Fruit fly (Drosophila melanogaster) whole organism, embryonic: ENCODE data around the gene Mkk4.

ENCODE experiments used
- Bdp1 ChIP-seq: fragments of 200-800 bp; sonication (Bioruptor generic); optimal IDR thresholded peaks from 3 replicates; lab custom pipeline; 2016; ENCODE audit warnings: missing biosample characterization, missing genetic modification characterization
- CG10267 ChIP-seq: fragments of 200-800 bp; sonication (Bioruptor generic); optimal IDR thresholded peaks from 2 replicates; lab custom pipeline; 2018; ENCODE audit warnings: missing biosample characterization, mild to moderate bottlenecking, missing genetic modification characterization, moderate library complexity
- CG10462 ChIP-seq: fragments of 200-800 bp; sonication (Bioruptor generic); optimal IDR thresholded peaks from 2 replicates; lab custom pipeline; 2016; ENCODE audit warnings: missing biosample characterization, missing genetic modification characterization
- CG11504 ChIP-seq: fragments of 200-800 bp; sonication (Bioruptor generic); optimal IDR thresholded peaks from 3 replicates; lab custom pipeline; 2019; ENCODE audit warnings: missing biosample characterization, mild to moderate bottlenecking, missing genetic modification characterization, moderate library complexity
- CG13624 ChIP-seq: fragments of 200-800 bp; sonication (Bioruptor generic); optimal IDR thresholded peaks from 2 replicates; lab custom pipeline; 2016; ENCODE audit warnings: missing biosample characterization, missing genetic modification characterization
- CG14014 ChIP-seq: fragments of 200-800 bp; sonication (Bioruptor generic); IDR thresholded peaks from 2 replicates; pipeline ENCODE4 v1.3.6; 2022; ENCODE audit warnings: missing biosample characterization, missing genetic modification characterization
- CG14710 ChIP-seq: fragments of 200-800 bp; sonication (Bioruptor generic); optimal IDR thresholded peaks from 3 replicates; lab custom pipeline; 2019; ENCODE audit warnings: missing biosample characterization, mild to moderate bottlenecking, missing genetic modification characterization, moderate library complexity
- CG15011 ChIP-seq: fragments of 200-800 bp; sonication (Bioruptor generic); optimal IDR thresholded peaks from 3 replicates; lab custom pipeline; 2018; ENCODE audit warnings: missing biosample characterization, mild to moderate bottlenecking, missing genetic modification characterization
- CG15269 ChIP-seq: fragments of 200-800 bp; sonication (Bioruptor generic); optimal IDR thresholded peaks from 2 replicates; lab custom pipeline; 2018; ENCODE audit warnings: missing biosample characterization, mild to moderate bottlenecking, missing genetic modification characterization, moderate library complexity
- CG16779 ChIP-seq: fragments of 200-800 bp; sonication (Bioruptor generic); IDR thresholded peaks from 2 replicates; pipeline ENCODE4 v1.3.6; 2022; ENCODE audit warnings: missing biosample characterization, missing genetic modification characterization
- CG18011 ChIP-seq: fragments of 200-800 bp; sonication (Bioruptor generic); optimal IDR thresholded peaks from 2 replicates; lab custom pipeline; 2017; ENCODE audit warnings: missing biosample characterization, missing genetic modification characterization, mild to moderate bottlenecking, moderate library complexity, missing genotype
- CG2875 ChIP-seq: fragments of 200-800 bp; sonication (Bioruptor generic); optimal IDR thresholded peaks from 2 replicates; lab custom pipeline; 2017; ENCODE audit warnings: missing biosample characterization, mild to moderate bottlenecking, missing genetic modification characterization, missing genetic modification reagents
- CG30020 ChIP-seq: fragments of 200-800 bp; optimal IDR thresholded peaks from 2 replicates; lab custom pipeline; 2019; ENCODE audit warnings: missing biosample characterization, mild to moderate bottlenecking, missing genetic modification characterization, moderate library complexity
- CG3281 ChIP-seq: fragments of 200-800 bp; sonication (Bioruptor generic); optimal IDR thresholded peaks from 3 replicates; lab custom pipeline; 2017; ENCODE audit warnings: missing biosample characterization, mild to moderate bottlenecking, missing genetic modification characterization
- CG33557 ChIP-seq: fragments of 200-800 bp; sonication (Bioruptor generic); optimal IDR thresholded peaks from 2 replicates; lab custom pipeline; 2019; ENCODE audit warnings: missing biosample characterization, mild to moderate bottlenecking, missing genetic modification characterization, moderate library complexity
- CG34422 ChIP-seq: fragments of 200-800 bp; sonication (Bioruptor generic); IDR thresholded peaks from 3 replicates; pipeline ENCODE4 v1.3.6; 2022; ENCODE audit warnings: missing biosample characterization, missing genetic modification characterization
- CG3726 ChIP-seq: fragments of 200-800 bp; sonication (Bioruptor generic); IDR thresholded peaks from 3 replicates; pipeline ENCODE4, ENCODE4 v1.3.6; 2022; ENCODE audit warnings: missing biosample characterization, missing genetic modification characterization
- CG3838 ChIP-seq: fragments of 200-800 bp; sonication (Bioruptor generic); optimal IDR thresholded peaks from 3 replicates; lab custom pipeline; 2016; ENCODE audit warnings: missing biosample characterization, missing genetic modification characterization
- CG4328 ChIP-seq: fragments of 200-800 bp; sonication (Bioruptor generic); optimal IDR thresholded peaks from 3 replicates; lab custom pipeline; 2017; ENCODE audit warnings: missing biosample characterization, missing genetic modification reagents, missing genetic modification characterization
- CG4854 ChIP-seq: fragments of 200-800 bp; sonication (Bioruptor generic); optimal IDR thresholded peaks from 2 replicates; lab custom pipeline; 2016; ENCODE audit warnings: missing biosample characterization, missing genetic modification characterization, inconsistent platforms
- CG6254 ChIP-seq: fragments of 200-800 bp; sonication (Bioruptor generic); optimal IDR thresholded peaks from 3 replicates; lab custom pipeline; 2017; ENCODE audit warnings: mild to moderate bottlenecking, missing biosample characterization, missing genetic modification reagents, missing genetic modification characterization
- CG6654 ChIP-seq: fragments of 200-800 bp; sonication (Bioruptor generic); optimal IDR thresholded peaks from 2 replicates; lab custom pipeline; 2017; ENCODE audit warnings: missing biosample characterization, mild to moderate bottlenecking, missing genetic modification characterization
- CG8388 ChIP-seq: fragments of 200-800 bp; sonication (Bioruptor generic); optimal IDR thresholded peaks from 2 replicates; lab custom pipeline; 2019; ENCODE audit warnings: missing biosample characterization, mild to moderate bottlenecking, missing genetic modification characterization, moderate library complexity
- CG8765 ChIP-seq: fragments of 200-800 bp; sonication (Bioruptor generic); IDR thresholded peaks from 2 replicates; pipeline ENCODE4 v1.3.6; 2022; ENCODE audit warnings: missing biosample characterization, missing genetic modification characterization
- CTCF ChIP-seq: fragments of 200-800 bp; sonication (Bioruptor generic); optimal IDR thresholded peaks from 2 replicates; lab custom pipeline; 2017; ENCODE audit warnings: missing biosample characterization, mild to moderate bottlenecking, missing genetic modification characterization, moderate library complexity
- E2f2 ChIP-seq: fragments of 200-800 bp; sonication (Bioruptor generic); IDR thresholded peaks from 2 replicates; pipeline ENCODE4 v1.3.6; 2022; ENCODE audit warnings: missing biosample characterization, missing genetic modification characterization
- Kr ChIP-seq: fragments of 200-800 bp; sonication (Bioruptor generic); optimal IDR thresholded peaks from 2 replicates; lab custom pipeline; 2017; ENCODE audit warnings: missing biosample characterization, mild to moderate bottlenecking, missing genetic modification characterization
- MTF-1 ChIP-seq: fragments of 200-800 bp; sonication (Bioruptor generic); optimal IDR thresholded peaks from 2 replicates; lab custom pipeline; 2018; ENCODE audit warnings: missing biosample characterization, mild to moderate bottlenecking, missing genetic modification characterization, borderline replicate concordance
- Myb ChIP-seq: fragments of 200-800 bp; sonication (Bioruptor generic); optimal IDR thresholded peaks from 2 replicates; lab custom pipeline; 2016; ENCODE audit warnings: missing biosample characterization, missing genetic modification characterization
- NFAT ChIP-seq: fragments of 200-800 bp; sonication (Bioruptor generic); IDR thresholded peaks from 2 replicates; pipeline ENCODE4 v1.3.6; 2022; ENCODE audit warnings: missing biosample characterization, missing genetic modification characterization
- Poxn ChIP-seq: fragments of 200-800 bp; sonication (Bioruptor generic); IDR thresholded peaks from 2 replicates; pipeline ENCODE4 v1.3.6; 2022; ENCODE audit warnings: missing biosample characterization, missing genetic modification characterization
- Rx ChIP-seq: fragments of 200-800 bp; sonication (Bioruptor generic); IDR thresholded peaks from 2 replicates; pipeline ENCODE4 v1.3.6; 2022; ENCODE audit warnings: missing biosample characterization, missing genetic modification characterization
- ase ChIP-seq: fragments of 200-800 bp; sonication (Bioruptor generic); IDR thresholded peaks from 3 replicates; pipeline ENCODE4 v1.3.6; 2022; ENCODE audit warnings: missing biosample characterization, missing genetic modification characterization
- ash1 ChIP-seq: fragments of 200-800 bp; sonication (Bioruptor generic); optimal IDR thresholded peaks from 2 replicates; lab custom pipeline; 2018; ENCODE audit warnings: missing biosample characterization, mild to moderate bottlenecking, missing genetic modification characterization
- bcd ChIP-seq: fragments of 200-800 bp; sonication (Bioruptor generic); optimal IDR thresholded peaks from 2 replicates; lab custom pipeline; 2017; ENCODE audit warnings: missing biosample characterization, mild to moderate bottlenecking, missing genetic modification characterization
- corto ChIP-seq: fragments of 200-800 bp; sonication (Bioruptor generic); optimal IDR thresholded peaks from 2 replicates; lab custom pipeline; 2016; ENCODE audit warnings: missing biosample characterization, mild to moderate bottlenecking, missing genetic modification characterization, moderate library complexity
- dan ChIP-seq: fragments of 200-800 bp; sonication (Bioruptor generic); IDR thresholded peaks from 2 replicates; pipeline ENCODE4 v1.3.6; 2022; ENCODE audit warnings: missing biosample characterization, missing genetic modification characterization
- esg ChIP-seq: fragments of 200-800 bp; sonication (Bioruptor generic); conservative IDR thresholded peaks from 2 replicates; pipeline ENCODE4 v1.3.6; 2022; ENCODE audit warnings: missing biosample characterization, missing genetic modification characterization
- ewg ChIP-seq: fragments of 200-800 bp; sonication (Bioruptor generic); optimal IDR thresholded peaks from 3 replicates; lab custom pipeline; 2017; ENCODE audit warnings: mild to moderate bottlenecking, missing biosample characterization, missing genetic modification reagents, missing genetic modification characterization
- fd102C ChIP-seq: fragments of 200-800 bp; sonication (Bioruptor generic); optimal IDR thresholded peaks from 2 replicates; lab custom pipeline; 2018; ENCODE audit warnings: missing biosample characterization, mild to moderate bottlenecking, missing genetic modification characterization, moderate library complexity
- jigr1 ChIP-seq: fragments of 200-800 bp; sonication (Bioruptor generic); IDR thresholded peaks from 3 replicates; pipeline ENCODE4 v1.3.6; 2022; ENCODE audit warnings: missing biosample characterization, missing genetic modification characterization
- kni ChIP-seq: fragments of 200-800 bp; sonication (Bioruptor generic); optimal IDR thresholded peaks from 3 replicates; lab custom pipeline; 2017; ENCODE audit warnings: mild to moderate bottlenecking, missing biosample characterization, missing genetic modification reagents, missing genetic modification characterization
- mld ChIP-seq: fragments of 200-800 bp; sonication (Bioruptor generic); IDR thresholded peaks from 3 replicates; pipeline ENCODE4 v1.3.6; 2022; ENCODE audit warnings: missing biosample characterization, missing genetic modification characterization; ENCODE audit not compliant: partially characterized antibody
- nerfin-1 ChIP-seq: fragments of 200-800 bp; sonication (Bioruptor generic); optimal IDR thresholded peaks from 3 replicates; lab custom pipeline; 2019; ENCODE audit warnings: missing biosample characterization, mild to moderate bottlenecking, missing genetic modification characterization, moderate library complexity
- phol ChIP-seq: fragments of 200-800 bp; sonication (Bioruptor generic); optimal IDR thresholded peaks from 3 replicates; lab custom pipeline; 2018; ENCODE audit warnings: missing biosample characterization, mild to moderate bottlenecking, missing genetic modification characterization, moderate library complexity
- pros ChIP-seq: fragments of 200-800 bp; sonication (Bioruptor generic); optimal IDR thresholded peaks from 3 replicates; lab custom pipeline; 2019; ENCODE audit warnings: missing biosample characterization, mild to moderate bottlenecking, missing genetic modification characterization, moderate library complexity
- row ChIP-seq: fragments of 200-800 bp; sonication (Bioruptor generic); IDR thresholded peaks from 3 replicates; pipeline ENCODE4 v1.3.6; 2022; ENCODE audit warnings: missing biosample characterization, missing genetic modification characterization
- seq ChIP-seq: fragments of 200-800 bp; sonication (Bioruptor generic); IDR thresholded peaks from 2 replicates; pipeline ENCODE4 v1.3.6; 2022; ENCODE audit warnings: missing biosample characterization, missing genetic modification characterization
- sob ChIP-seq: fragments of 200-800 bp; sonication (Bioruptor generic); IDR thresholded peaks from 2 replicates; pipeline ENCODE4 v1.3.6; 2022; ENCODE audit warnings: missing biosample characterization, missing genetic modification characterization
- ttk ChIP-seq: fragments of 200-800 bp; sonication (Bioruptor generic); IDR thresholded peaks from 2 replicates; pipeline ENCODE4 v2.1.2; 2022; ENCODE audit warnings: missing biosample characterization, missing genetic modification characterization
- twi ChIP-seq: fragments of 200-800 bp; optimal IDR thresholded peaks from 2 replicates; lab custom pipeline; 2019; ENCODE audit warnings: missing biosample characterization, mild to moderate bottlenecking, missing genetic modification characterization, moderate library complexity
- tx ChIP-seq: fragments of 200-800 bp; sonication (Bioruptor generic); optimal IDR thresholded peaks from 2 replicates; lab custom pipeline; 2016; ENCODE audit warnings: missing biosample characterization, missing genetic modification characterization

Gene Mkk4

dm6 chr3R:8673803-8674234 is 23.2 kb upstream of the Mkk4 start, which contains the start of gene mRpL19 (continued):
- TF ChIP-seq CG30020 (peak; percentile 60), Rx (GFP tag; lab: Robert Waterston, UW) (no peak), ttk (GFP tag; lab: Robert Waterston, UW) (no peak), Bdp1 (GFP tag; lab: Kevin White, UChicago) (no peak), CG4854 (GFP tag; lab: Kevin White, UChicago) (no peak), CG10462 (GFP tag; lab: Kevin White, UChicago) (no peak), nerfin-1 (tag; lab: Kevin White, UChicago) (peak; percentile 43), Kr (GFP tag; lab: Kevin White, UChicago) (peak; percentile 45), E2f2 (GFP tag; lab: Robert Waterston, UW) (peak; percentile 50), CG8388 (peak; percentile 42), CG3838 (GFP tag; lab: Kevin White, UChicago) (no peak), MTF-1 (no peak), CG15269 (tag; lab: Kevin White, UChicago) (peak; percentile 62), CG3726 (no peak), mld (0 out of 3 replicates have a peak, but pooled peaks have one; percentile 30), twi (tag; lab: Kevin White, UChicago) (no peak), Myb (no peak), phol (tag; lab: Kevin White, UChicago) (peak; percentile 61), NFAT (GFP tag; lab: Robert Waterston, UW) (no peak), CG13624 (GFP tag; lab: Kevin White, UChicago) (no peak), CG2875 (no peak), jigr1 (GFP tag; lab: Robert Waterston, UW) (peak; percentile 53; the same call in 1 of the 3 replicates), CG4328 (GFP tag; lab: Kevin White, UChicago) (peak; percentile 37), CG18011 (GFP tag; lab: Kevin White, UChicago) (no peak), sob (no peak), CG14710 (tag; lab: Kevin White, UChicago) (peak; percentile 69), seq (no peak), esg (GFP tag; lab: Robert Waterston, UW) (no peak), ase (GFP tag; lab: Robert Waterston, UW) (no peak), CG6654 (GFP tag; lab: Kevin White, UChicago) (no peak), ewg (GFP tag; lab: Kevin White, UChicago) (no peak), CTCF (GFP tag; lab: Kevin White, UChicago) (no peak), bcd (GFP tag; lab: Kevin White, UChicago) (no peak), fd102C (GFP tag; lab: Kevin White, UChicago) (no peak), CG33557 (GFP tag; lab: Kevin White, UChicago) (peak; percentile 39), kni (GFP tag; lab: Kevin White, UChicago) (no peak), pros (GFP tag; lab: Kevin White, UChicago) (no peak), CG14014 (peak; percentile 13; the same call in 1 of the 2 replicates), CG10267 (tag; lab: Kevin White, UChicago) (peak; percentile 68), tx (GFP tag; lab: Kevin White, UChicago) (no peak), ash1 (GFP tag; lab: Kevin White, UChicago) (no peak), CG16779 (GFP tag; lab: Robert Waterston, UW) (no peak), Poxn (no peak), dan (GFP tag; lab: Robert Waterston, UW) (no peak), CG3281 (GFP tag; lab: Kevin White, UChicago) (peak; percentile 7), CG8765 (GFP tag; lab: Robert Waterston, UW) (no peak), CG11504 (peak; percentile 60), CG15011 (GFP tag; lab: Kevin White, UChicago) (no peak), CG6254 (GFP tag; lab: Kevin White, UChicago) (no peak), CG34422 (GFP tag; lab: Robert Waterston, UW) (peak; percentile 55; the same call in 1 of the 3 replicates), row (GFP tag; lab: Robert Waterston, UW) (peak; percentile 73), corto (no peak)
